Fruit fly (Drosophila melanogaster): ENCODE data around the gene fabp.

fabp gene

DNA sequence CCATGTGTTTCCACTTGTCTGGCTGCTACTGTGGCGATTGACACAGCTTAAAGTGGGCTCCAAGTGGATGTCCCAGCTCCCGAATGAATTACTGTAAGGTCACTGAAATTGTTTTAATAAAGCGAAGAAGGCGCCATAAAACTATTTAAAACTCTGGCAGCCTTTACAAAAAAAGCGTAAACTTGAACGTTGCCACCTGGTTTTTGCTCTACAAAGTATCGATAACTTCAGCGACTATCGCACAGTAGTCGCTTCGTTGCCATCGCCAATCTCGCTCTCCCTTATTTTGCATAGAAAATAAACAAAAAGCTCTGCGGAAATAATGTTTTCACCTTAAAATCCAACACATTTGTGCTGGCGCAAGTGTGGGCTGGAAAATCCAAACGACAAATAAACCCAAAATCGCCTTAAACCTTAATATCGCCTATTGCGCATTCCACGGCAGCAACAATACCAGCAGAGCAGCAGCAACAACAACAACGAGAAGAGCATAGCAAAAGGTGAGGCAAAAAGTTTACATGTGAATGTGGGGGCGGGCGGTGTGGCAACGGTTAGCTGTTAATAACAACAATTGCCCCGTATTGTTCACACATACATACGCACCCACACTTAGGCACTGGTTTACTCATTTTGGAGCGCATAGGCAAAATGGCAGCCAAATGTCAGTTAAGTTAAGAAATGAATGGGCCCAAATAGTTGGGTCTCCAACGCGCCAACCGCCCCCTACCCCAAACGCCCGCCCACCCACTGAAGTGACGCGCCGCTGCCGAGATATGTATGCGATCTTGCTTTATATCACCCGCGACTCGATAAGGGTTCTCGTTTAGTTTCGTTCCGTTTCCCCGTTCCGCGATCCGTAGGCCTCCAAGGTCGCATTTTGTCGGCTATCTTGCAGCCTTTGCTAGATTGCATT lies 14.7 kb upstream of the fabp start, which contains the start of gene wkd:
TSS of gene wkd (plus strand) at position 237 of the 913 bp plus-strand sequence.
- TF ChIP-seq CG17801 (GFP tag; optimal IDR thresholded peaks at IDR 0.05; ENCODE audit: partially characterized antibody), result peak; percentile 14

DNA sequence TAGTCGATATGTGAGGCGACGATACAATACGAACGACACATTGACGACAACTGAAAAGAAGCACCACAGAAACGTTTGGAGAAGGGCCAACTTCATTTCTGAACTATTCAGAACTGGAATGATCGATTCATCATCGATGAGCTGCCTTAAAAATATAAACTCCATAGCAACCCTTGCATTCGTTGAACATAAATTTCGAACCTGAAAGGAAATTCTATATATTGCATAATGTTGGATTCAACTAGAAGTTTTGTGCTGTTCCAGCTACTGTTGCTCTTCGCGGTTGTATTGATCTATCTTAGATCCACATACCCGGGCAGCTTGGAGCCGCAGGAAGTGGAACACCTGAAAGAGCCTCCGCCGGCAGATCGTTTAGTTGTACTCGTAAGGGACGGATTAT lies 11.8 kb upstream of the fabp start, which contains the start of the genes CG6790 and CG5342:
TSS of gene CG6790 (minus strand) at position 101 of the 400 bp plus-strand sequence.
TSS of gene CG5342 (plus strand) at position 182 of the 400 bp plus-strand sequence.
- no peak for TF ChIP-seq CG17801 (GFP tag; optimal IDR thresholded peaks at IDR 0.05; ENCODE audit: partially characterized antibody)

DNA sequence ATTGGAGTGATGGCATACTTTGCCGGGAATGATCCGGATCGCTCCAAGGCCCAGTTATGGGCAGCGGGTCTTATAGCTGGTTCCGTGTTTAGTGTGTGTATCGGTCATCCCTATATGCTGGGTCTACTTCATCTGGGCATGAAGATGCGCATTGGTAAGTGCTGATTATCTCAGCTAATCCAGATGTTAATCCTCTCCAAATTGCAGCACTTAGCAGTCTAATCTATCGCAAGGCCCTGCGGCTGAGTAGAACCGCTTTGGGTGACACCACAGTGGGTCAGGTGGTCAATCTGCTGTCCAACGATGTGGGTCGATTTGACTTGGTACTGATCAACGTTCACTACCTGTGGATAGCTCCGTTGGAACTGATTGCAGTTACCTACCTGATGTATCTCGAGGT lies 4.6 kb upstream of the fabp start:
- TF ChIP-seq CG17801 (GFP tag; optimal IDR thresholded peaks at IDR 0.05; ENCODE audit: partially characterized antibody), result no peak

DNA sequence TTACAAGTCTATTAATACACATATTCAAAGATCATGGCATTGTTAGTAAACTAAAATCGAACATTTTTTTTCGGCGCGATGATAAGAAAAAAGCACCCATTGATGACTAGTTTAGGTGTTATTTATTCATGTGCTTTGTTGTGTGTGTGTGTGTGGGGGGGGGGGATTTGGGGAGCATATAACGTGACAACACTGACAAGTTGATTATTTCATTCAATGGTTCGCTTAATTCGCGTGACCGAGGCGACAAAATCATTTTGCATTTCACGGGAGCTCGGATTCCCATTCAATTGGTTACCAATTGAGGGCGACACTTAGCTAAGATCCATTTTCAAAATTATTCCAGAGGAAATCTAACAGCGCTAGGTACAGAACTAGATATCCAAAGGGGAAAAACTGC lies 3.1 kb upstream of the fabp start:
- no peak for TF ChIP-seq CG17801 (GFP tag; optimal IDR thresholded peaks at IDR 0.05; ENCODE audit: partially characterized antibody)

DNA sequence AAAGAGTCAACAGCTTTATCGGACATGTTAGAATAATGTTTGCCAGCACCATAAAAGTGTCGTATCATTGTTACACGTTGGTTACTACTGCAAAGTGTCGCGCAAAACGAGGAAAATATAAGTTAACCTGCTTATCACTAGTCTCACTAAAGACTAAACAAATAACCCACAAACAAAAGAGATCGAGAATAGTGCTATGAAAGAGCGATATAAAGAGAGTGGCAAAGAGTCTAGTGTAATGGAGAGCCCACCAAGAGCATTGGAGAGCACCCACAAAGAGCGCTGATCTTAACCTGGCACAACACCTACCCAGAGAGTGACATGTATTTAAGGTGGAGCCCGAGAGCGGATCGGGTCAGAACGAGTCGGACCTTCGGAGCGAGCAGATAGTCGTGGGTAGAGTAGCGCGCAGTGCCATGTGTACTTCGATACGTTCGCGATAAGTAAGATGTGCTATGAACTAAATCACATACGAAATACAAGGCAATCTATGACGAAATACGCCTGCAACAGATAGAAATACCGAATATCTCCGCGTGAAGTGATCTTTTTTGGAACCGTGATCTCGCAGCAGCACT lies 2.1 kb upstream of the fabp start, which contains the start of gene Mrp4:
TSS of gene Mrp4 (plus strand) at position 378 of the 578 bp plus-strand sequence.
- TF ChIP-seq CG17801 (GFP tag; optimal IDR thresholded peaks at IDR 0.05; ENCODE audit: partially characterized antibody), result peak; percentile 78

dm6 chr3R:11564792-11565402 lies 2.0 kb downstream of the fabp start:
- TF ChIP-seq CG17801 (GFP tag; optimal IDR thresholded peaks at IDR 0.05; ENCODE audit: partially characterized antibody), result no peak

- no peak for TF ChIP-seq CG17801 (GFP tag; optimal IDR thresholded peaks at IDR 0.05; ENCODE audit: partially characterized antibody)
Measured at dm6 chr3R:11563147-11563546, 3.7 kb downstream of the fabp start.

dm6 chr3R:11562326-11563109 lies 4.3 kb downstream of the fabp start:
- peak; percentile 95 for TF ChIP-seq CG17801 (GFP tag; optimal IDR thresholded peaks at IDR 0.05; ENCODE audit: partially characterized antibody)

DNA sequence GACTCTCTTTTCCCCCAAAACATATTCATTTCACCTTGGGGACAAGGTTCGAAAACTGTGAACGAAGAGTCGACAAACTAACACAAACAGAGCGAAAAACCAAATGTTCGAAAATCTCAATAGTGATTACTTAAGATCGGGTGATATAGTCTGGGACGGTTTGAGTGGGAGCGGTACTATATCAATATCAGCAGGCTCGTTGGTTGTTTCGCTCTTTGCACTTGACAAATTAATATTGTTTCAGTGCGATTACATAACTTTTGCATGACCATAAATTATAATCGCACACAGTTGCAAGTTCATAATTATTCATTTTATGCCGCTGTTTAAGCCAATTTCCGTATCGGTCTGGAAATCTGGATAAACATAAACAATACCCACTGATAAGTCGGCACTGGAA lies 5.2 kb downstream of the fabp start:
- TF ChIP-seq CG17801 (GFP tag; optimal IDR thresholded peaks at IDR 0.05; ENCODE audit: partially characterized antibody), result no peak

dm6 chr3R:11557492-11557965 lies 9.3 kb downstream of the fabp start, which contains the start of gene CG10898:
Gene CG10898 (plus strand): TSS chr3R:11557776.
- peak; percentile 69 for TF ChIP-seq CG17801 (GFP tag; optimal IDR thresholded peaks at IDR 0.05; ENCODE audit: partially characterized antibody)

DNA sequence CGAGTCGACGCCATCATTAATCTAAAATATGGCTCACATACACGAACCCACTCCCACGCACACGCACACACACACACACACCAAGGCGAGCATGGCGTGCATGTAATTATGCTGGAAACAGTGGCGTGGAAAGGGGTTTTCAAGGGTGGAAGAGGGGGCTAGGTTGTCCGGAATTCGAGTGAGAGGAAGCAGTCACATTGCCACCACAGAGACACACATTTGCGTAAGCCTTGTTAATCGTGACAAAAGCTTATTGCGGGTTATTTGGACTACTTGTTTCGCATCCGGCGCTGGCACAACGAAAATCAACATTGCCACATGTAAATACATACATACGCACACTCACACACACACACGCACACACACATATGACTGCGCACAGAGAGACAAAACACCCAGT lies 11.9 kb downstream of the fabp start:
- no peak for TF ChIP-seq CG17801 (GFP tag; optimal IDR thresholded peaks at IDR 0.05; ENCODE audit: partially characterized antibody)

DNA sequence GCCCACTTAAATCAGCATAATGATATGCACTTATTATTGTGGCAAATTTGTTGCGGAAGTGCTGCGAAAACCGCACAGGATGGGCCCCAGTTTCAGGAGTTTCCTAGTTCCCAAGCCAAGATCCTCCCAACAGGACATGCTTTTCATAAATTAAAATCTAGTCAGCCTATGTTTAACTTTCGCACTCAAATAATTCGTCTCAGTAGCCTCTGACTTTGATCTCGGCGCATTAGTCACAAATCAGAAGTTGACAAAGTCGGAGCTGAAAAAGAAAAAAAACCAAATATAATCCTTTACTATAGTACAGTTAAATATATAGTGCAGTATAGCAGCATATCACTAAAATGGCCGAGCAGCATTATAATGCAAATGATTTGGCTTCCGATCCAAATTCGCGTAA lies 13.0 kb downstream of the fabp start, which contains the start of gene CG14708:
TSS of gene CG14708 (plus strand) at position 301 of the 400 bp plus-strand sequence.
- TF ChIP-seq CG17801 (GFP tag; optimal IDR thresholded peaks at IDR 0.05; ENCODE audit: partially characterized antibody), result no peak

dm6 chr3R:11551071-11551470 lies 15.8 kb downstream of the fabp start:
- no peak for TF ChIP-seq CG17801 (GFP tag; optimal IDR thresholded peaks at IDR 0.05; ENCODE audit: partially characterized antibody)

DNA sequence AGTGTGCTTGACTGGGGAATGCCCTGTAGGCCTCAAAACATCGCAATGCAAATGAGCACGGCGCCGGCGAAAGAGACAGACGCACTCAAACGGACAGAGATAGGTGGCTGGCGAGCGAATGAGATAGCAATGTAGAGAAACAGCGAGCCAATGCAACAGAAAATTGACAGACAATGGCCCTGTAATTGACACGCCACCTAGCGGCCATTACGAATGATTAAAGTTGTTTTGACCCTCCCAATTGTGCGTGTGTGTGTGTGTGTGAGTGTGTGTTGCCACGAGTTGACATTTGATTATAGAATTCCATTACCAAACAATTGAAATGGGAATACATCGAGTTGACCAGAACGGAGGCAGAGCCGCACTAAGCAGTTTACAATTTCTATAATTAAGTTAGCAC lies 22.7 kb downstream of the fabp start:
- no peak for TF ChIP-seq CG17801 (GFP tag; optimal IDR thresholded peaks at IDR 0.05; ENCODE audit: partially characterized antibody)
